Worm (Caenorhabditis elegans) whole organism, early embryonic: ENCODE results near the gene F20B6.6.

Experiments
- aly-1 ChIP-seq: sonication (generic microtip); optimal IDR thresholded peaks from 2 replicates; lab custom pipeline; 2016; ENCODE audit warnings: missing genetic modification characterization, missing compliant biosample characterization
- ama-1 ChIP-seq: fragments of 150-350 bp; optimal IDR thresholded peaks from 2 replicates; lab custom pipeline; 2014
- flt-1 ChIP-seq: fragments of 200-800 bp; sonication (Bioruptor generic); IDR thresholded peaks from 2 replicates; pipeline ENCODE4 v1.3.6; 2022; ENCODE audit warnings: missing genetic modification characterization, missing compliant biosample characterization
- hmg-4 ChIP-seq: fragments of 200-800 bp; sonication (Bioruptor generic); optimal IDR thresholded peaks from 2 replicates; lab custom pipeline; 2018; ENCODE audit warnings: mild to moderate bottlenecking, missing genetic modification characterization, missing compliant biosample characterization
- hnd-1 ChIP-seq: sonication (generic microtip); optimal IDR thresholded peaks from 2 replicates; lab custom pipeline; 2016; ENCODE audit warnings: missing genetic modification characterization, missing compliant biosample characterization
- pes-1 ChIP-seq: fragments of 200-800 bp; sonication (Bioruptor generic); IDR thresholded peaks from 2 replicates; pipeline ENCODE4 v1.3.6; 2022; ENCODE audit warnings: missing genetic modification reagents, missing genetic modification characterization, missing compliant biosample characterization

DNA sequence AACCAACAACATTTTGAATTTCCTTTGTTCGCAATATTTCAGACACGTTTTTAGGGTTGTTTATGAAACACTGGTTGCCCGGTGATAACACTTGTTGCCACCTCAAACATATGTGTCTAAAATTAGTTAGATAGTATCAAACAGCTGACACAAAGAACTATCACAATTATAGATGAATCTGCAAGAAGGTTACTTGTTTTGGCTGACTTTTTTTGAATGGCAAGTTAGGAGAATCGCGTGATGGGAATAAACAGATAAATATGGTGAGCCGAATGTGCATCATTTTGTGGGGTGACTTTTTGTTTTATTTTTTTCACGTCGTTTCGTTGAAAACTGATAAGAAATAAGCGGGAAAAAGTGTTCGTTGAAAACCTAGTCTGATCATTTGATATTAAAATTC lies 43.1 kb upstream of the F20B6.6 start:
- TF ChIP-seq pes-1 (GFP tag; lab: Robert Waterston, UW) (no peak), hmg-4 (GFP tag; lab: Kevin White, UChicago) (no peak), flt-1 (GFP tag; lab: Robert Waterston, UW) (no peak), aly-1 (tag; lab: Kevin White, UChicago) (no peak), ama-1 (no peak), hnd-1 (no peak)
